Worm (Caenorhabditis elegans) whole organism, L2 larva: ENCODE results near the gene H04M03.3.

Source experiments
- C34F6.9 ChIP-seq: fragments of 150-350 bp; optimal IDR thresholded peaks from 2 replicates; lab custom pipeline; 2014; ENCODE audit warnings: missing biosample characterization, missing genetic modification characterization
- F13H6.1 ChIP-seq: sonication (generic microtip); optimal IDR thresholded peaks from 2 replicates; lab custom pipeline; 2016; ENCODE audit warnings: missing genetic modification characterization, missing compliant biosample characterization
- R02D3.7 ChIP-seq: fragments of 150-350 bp; optimal IDR thresholded peaks from 2 replicates; lab custom pipeline; 2014; ENCODE audit warnings: missing biosample characterization, missing genetic modification characterization
- Y55F3AM.14 ChIP-seq: fragments of 200-800 bp; sonication (Bioruptor generic); optimal IDR thresholded peaks from 2 replicates; lab custom pipeline; 2018; ENCODE audit warnings: mild to moderate bottlenecking, missing genetic modification characterization, missing compliant biosample characterization
- ZK546.5 ChIP-seq: sonication (generic microtip); optimal IDR thresholded peaks from 2 replicates; lab custom pipeline; 2017; ENCODE audit warnings: missing biosample characterization, missing genetic modification characterization
- alr-1 ChIP-seq: fragments of 150-350 bp; optimal IDR thresholded peaks from 2 replicates; lab custom pipeline; 2014; ENCODE audit warnings: missing biosample characterization, missing genetic modification characterization
- aly-2 ChIP-seq: fragments of 150-350 bp; optimal IDR thresholded peaks from 2 replicates; lab custom pipeline; 2014; ENCODE audit warnings: missing biosample characterization, missing genetic modification characterization
- ama-1 ChIP-seq: fragments of 150-350 bp; optimal IDR thresholded peaks from 2 replicates; lab custom pipeline; 2018; ENCODE audit warnings: inconsistent platforms
- blmp-1 ChIP-seq: sonication (generic microtip); optimal IDR thresholded peaks from 2 replicates; lab custom pipeline; 2017; ENCODE audit warnings: missing genetic modification characterization, mild to moderate bottlenecking, missing compliant biosample characterization, antibody characterized with exemption, moderate library complexity; ENCODE audit not compliant: insufficient read depth
- ceh-16 ChIP-seq: fragments of 150-350 bp; optimal IDR thresholded peaks from 2 replicates; lab custom pipeline; 2014; ENCODE audit warnings: missing biosample characterization, missing genetic modification characterization
- ceh-82 ChIP-seq: fragments of 150-350 bp; optimal IDR thresholded peaks from 2 replicates; lab custom pipeline; 2014; ENCODE audit warnings: missing biosample characterization, missing genetic modification characterization
- crh-2 ChIP-seq: sonication (generic microtip); optimal IDR thresholded peaks from 2 replicates; lab custom pipeline; 2017; ENCODE audit warnings: missing biosample characterization, missing genetic modification characterization
- dmd-4 ChIP-seq: sonication (generic microtip); optimal IDR thresholded peaks from 2 replicates; lab custom pipeline; 2017; ENCODE audit warnings: missing biosample characterization, missing genetic modification characterization
- egl-27 ChIP-seq: sonication (generic microtip); optimal IDR thresholded peaks from 3 replicates; lab custom pipeline; 2017; ENCODE audit warnings: missing biosample characterization, missing genetic modification reagents, missing genetic modification characterization
- elt-1 ChIP-seq: fragments of 150-350 bp; optimal IDR thresholded peaks from 2 replicates; lab custom pipeline; 2014; ENCODE audit warnings: missing biosample characterization, missing genetic modification characterization
- elt-3 ChIP-seq: sonication (generic microtip); optimal IDR thresholded peaks from 2 replicates; lab custom pipeline; 2017; ENCODE audit warnings: missing biosample characterization, missing genetic modification characterization
- fos-1 ChIP-seq: fragments of 150-350 bp; optimal IDR thresholded peaks from 2 replicates; lab custom pipeline; 2014; ENCODE audit warnings: missing biosample characterization, missing genetic modification characterization
- gmeb-1 ChIP-seq: fragments of 150-350 bp; optimal IDR thresholded peaks from 2 replicates; lab custom pipeline; 2014; ENCODE audit warnings: missing biosample characterization, missing genetic modification characterization
- lin-11 ChIP-seq: fragments of 150-350 bp; sonication (generic microtip); optimal IDR thresholded peaks from 2 replicates; lab custom pipeline; 2014; ENCODE audit warnings: missing biosample characterization, missing genetic modification characterization, inconsistent platforms, mixed read lengths
- lin-13 ChIP-seq: fragments of 150-350 bp; optimal IDR thresholded peaks from 2 replicates; lab custom pipeline; 2014; ENCODE audit warnings: missing biosample characterization, missing genetic modification reagents, missing genetic modification characterization
- lin-39 ChIP-seq: fragments of 150-350 bp; optimal IDR thresholded peaks from 2 replicates; lab custom pipeline; 2014; ENCODE audit warnings: missing biosample characterization, missing genetic modification reagents, missing genetic modification characterization
- lsy-2 ChIP-seq, 2 experiments: fragments of 150-350 bp in 1 of 2; sonication (generic microtip) in 1 of 2; optimal IDR thresholded peaks; 2 replicates each; lab custom pipeline; 2014 to 2017; ENCODE audit warnings: missing biosample characterization in 2 of 2, missing genetic modification characterization in 2 of 2
- mab-5 ChIP-seq: fragments of 150-350 bp; optimal IDR thresholded peaks from 2 replicates; lab custom pipeline; 2014; ENCODE audit warnings: missing biosample characterization, missing genetic modification characterization
- mbf-1 ChIP-seq: sonication (generic microtip); optimal IDR thresholded peaks from 2 replicates; lab custom pipeline; 2017; ENCODE audit warnings: missing biosample characterization, missing genetic modification characterization
- mdl-1 ChIP-seq, 2 experiments: fragments of 150-350 bp in 1 of 2; sonication (generic microtip) in 1 of 2; optimal IDR thresholded peaks; 2 replicates each; lab custom pipeline; 2017; ENCODE audit warnings: missing biosample characterization in 2 of 2, missing genetic modification characterization in 2 of 2
- nhr-10 ChIP-seq: sonication (generic microtip); optimal IDR thresholded peaks from 2 replicates; lab custom pipeline; 2017; ENCODE audit warnings: missing biosample characterization, missing genetic modification characterization
- nhr-11 ChIP-seq: fragments of 150-350 bp; optimal IDR thresholded peaks from 2 replicates; lab custom pipeline; 2014; ENCODE audit warnings: missing biosample characterization, missing genetic modification characterization
- nhr-12 ChIP-seq: fragments of 150-350 bp; optimal IDR thresholded peaks from 2 replicates; lab custom pipeline; 2014; ENCODE audit warnings: missing biosample characterization, missing genetic modification characterization
- nhr-129 ChIP-seq: fragments of 150-350 bp; optimal IDR thresholded peaks from 2 replicates; lab custom pipeline; 2014; ENCODE audit warnings: missing biosample characterization, missing genetic modification characterization
- nhr-21 ChIP-seq: fragments of 150-350 bp; optimal IDR thresholded peaks from 2 replicates; lab custom pipeline; 2014; ENCODE audit warnings: missing biosample characterization, missing genetic modification characterization
- nhr-23 ChIP-seq: fragments of 150-350 bp; optimal IDR thresholded peaks from 2 replicates; lab custom pipeline; 2014; ENCODE audit warnings: missing biosample characterization, missing genetic modification reagents, missing genetic modification characterization
- nhr-237 ChIP-seq: fragments of 150-350 bp; optimal IDR thresholded peaks from 2 replicates; lab custom pipeline; 2014; ENCODE audit warnings: missing biosample characterization, missing genetic modification characterization
- nhr-25 ChIP-seq: fragments of 150-350 bp; sonication (generic microtip); optimal IDR thresholded peaks from 3 replicates; lab custom pipeline; 2014; ENCODE audit warnings: missing biosample characterization, missing genetic modification characterization
- nhr-6 ChIP-seq: fragments of 150-350 bp; optimal IDR thresholded peaks from 2 replicates; lab custom pipeline; 2014; ENCODE audit warnings: missing biosample characterization, missing genetic modification characterization
- nhr-77 ChIP-seq: fragments of 150-350 bp; optimal IDR thresholded peaks from 2 replicates; lab custom pipeline; 2014; ENCODE audit warnings: missing biosample characterization, missing genetic modification characterization
- peb-1 ChIP-seq: fragments of 150-350 bp; optimal IDR thresholded peaks from 2 replicates; lab custom pipeline; 2014; ENCODE audit warnings: missing biosample characterization, missing genetic modification characterization
- sem-4 ChIP-seq: fragments of 150-350 bp; optimal IDR thresholded peaks from 2 replicates; lab custom pipeline; 2014; ENCODE audit warnings: missing biosample characterization, missing genetic modification reagents, missing genetic modification characterization
- skn-1 ChIP-seq: sonication (generic microtip); optimal IDR thresholded peaks from 2 replicates; lab custom pipeline; 2017; ENCODE audit warnings: missing biosample characterization, missing genetic modification characterization
- sma-3 ChIP-seq: sonication (generic microtip); optimal IDR thresholded peaks from 2 replicates; lab custom pipeline; 2016; ENCODE audit warnings: missing genetic modification reagents, missing genetic modification characterization, missing compliant biosample characterization
- sma-9 ChIP-seq, 2 experiments: fragments of 150-350 bp in 1 of 2; sonication (generic microtip) in 1 of 2; optimal IDR thresholded peaks; 2 replicates each; lab custom pipeline; 2014 to 2016; ENCODE audit warnings: missing genetic modification characterization in 2 of 2, mild to moderate bottlenecking in 1 of 2, missing biosample characterization in 1 of 2, missing compliant biosample characterization in 1 of 2, missing genetic modification reagents in 1 of 2, moderate library complexity in 1 of 2
- snpc-4 ChIP-seq: fragments of 150-350 bp; optimal IDR thresholded peaks from 2 replicates; lab custom pipeline; 2014; ENCODE audit warnings: missing biosample characterization, missing genetic modification characterization
- unc-39 ChIP-seq: fragments of 150-350 bp; optimal IDR thresholded peaks from 2 replicates; lab custom pipeline; 2014; ENCODE audit warnings: missing biosample characterization, missing genetic modification characterization
- unc-55 ChIP-seq: fragments of 150-350 bp; sonication (generic microtip); optimal IDR thresholded peaks from 3 replicates; lab custom pipeline; 2014; ENCODE audit warnings: missing biosample characterization, missing genetic modification reagents, missing genetic modification characterization
- unc-62 ChIP-seq: fragments of 150-350 bp; optimal IDR thresholded peaks from 2 replicates; lab custom pipeline; 2014; ENCODE audit warnings: missing biosample characterization, missing genetic modification reagents, missing genetic modification characterization
- zag-1 ChIP-seq: fragments of 150-350 bp; optimal IDR thresholded peaks from 2 replicates; lab custom pipeline; 2014; ENCODE audit warnings: missing biosample characterization, missing genetic modification characterization
- ztf-1 ChIP-seq: fragments of 200-800 bp; sonication (Bioruptor generic); conservative IDR thresholded peaks from 2 replicates; pipeline ENCODE4 v1.3.6; 2022; ENCODE audit warnings: missing genetic modification characterization, missing compliant biosample characterization
- ztf-11 ChIP-seq: sonication (generic microtip); optimal IDR thresholded peaks from 2 replicates; lab custom pipeline; 2017; ENCODE audit warnings: missing biosample characterization, missing genetic modification characterization
- ztf-4 ChIP-seq: fragments of 150-350 bp; optimal IDR thresholded peaks from 2 replicates; lab custom pipeline; 2014; ENCODE audit warnings: missing biosample characterization, missing genetic modification characterization

The H04M03.3 gene

DNA sequence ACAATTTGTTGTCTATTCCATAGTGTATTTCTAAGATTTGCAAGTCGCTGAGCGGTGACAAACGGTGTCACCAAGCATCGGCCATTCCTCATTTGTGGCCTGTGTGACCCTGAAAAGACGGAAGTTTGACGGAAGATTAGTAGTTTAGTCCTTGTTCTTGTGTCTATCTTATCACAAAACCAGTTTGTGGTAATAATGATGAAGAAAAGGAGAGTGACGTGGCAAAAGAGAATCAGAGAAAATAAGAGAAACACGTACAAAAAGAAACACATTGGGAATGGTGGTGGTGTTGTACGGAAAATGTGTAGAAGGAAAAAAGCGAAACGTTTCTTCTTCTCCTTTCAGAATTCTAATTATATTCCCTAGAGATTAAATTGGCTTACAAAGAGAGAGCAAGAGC is 47.8 kb downstream of the H04M03.3 start, which contains the start of gene mcu-1:
mcu-1 (minus strand) TSS at position 109 of the 400 bp plus-strand sequence.
- TF ChIP-seq aly-2 (tag; lab: Kevin White, UChicago) = no peak
- no peak for TF ChIP-seq ceh-82 (tag; lab: Kevin White, UChicago)
- TF ChIP-seq gmeb-1 (tag; lab: Kevin White, UChicago) = peak; percentile 23
- TF ChIP-seq mbf-1 (tag; lab: Kevin White, UChicago) = no peak
- TF ChIP-seq elt-1 (tag; lab: Kevin White, UChicago) = no peak
- peak; percentile 99 for TF ChIP-seq crh-2 (tag; lab: Kevin White, UChicago)
- TF ChIP-seq nhr-77 (tag; lab: Kevin White, UChicago) = no peak
- TF ChIP-seq unc-39 (tag; lab: Kevin White, UChicago) = no peak
- peak; percentile 35 for TF ChIP-seq nhr-129 (tag; lab: Kevin White, UChicago)
- peak; percentile 44 for TF ChIP-seq egl-27 (tag; lab: Kevin White, UChicago)
- no peak for TF ChIP-seq unc-62
- no peak for TF ChIP-seq ztf-11
- TF ChIP-seq dmd-4 = no peak
- TF ChIP-seq lin-39 = no peak
- no peak for TF ChIP-seq unc-55 (GFP tag; lab: Kevin White, UChicago)
- TF ChIP-seq C34F6.9 = peak; percentile 19
- TF ChIP-seq sem-4 (tag; lab: Kevin White, UChicago) = no peak
- no peak for TF ChIP-seq ztf-4 (tag; lab: Kevin White, UChicago)
- TF ChIP-seq sma-3 (GFP tag; lab: Kevin White, UChicago) = peak; percentile 65
- peak; percentile 84 for TF ChIP-seq fos-1 (tag; lab: Kevin White, UChicago)
- TF ChIP-seq nhr-12 = no peak
- peak in 1 of 2 experiments; percentile 19 for TF ChIP-seq lsy-2 (tag; optimal IDR thresholded peaks at IDR 0.05; lab: Kevin White, UChicago)
- TF ChIP-seq peb-1 (tag; lab: Kevin White, UChicago) = no peak
- TF ChIP-seq nhr-10 (tag; lab: Kevin White, UChicago) = no peak
- TF ChIP-seq blmp-1 = peak; percentile 84
- TF ChIP-seq nhr-21 (tag; lab: Kevin White, UChicago) = peak; percentile 74
- peak; percentile 80 for TF ChIP-seq nhr-25 (tag; lab: Kevin White, UChicago)
- TF ChIP-seq nhr-237 (tag; lab: Kevin White, UChicago) = no peak
- no peak for TF ChIP-seq nhr-6
- TF ChIP-seq lin-13 (GFP tag; lab: Kevin White, UChicago) = no peak
- TF ChIP-seq elt-3 = no peak
- TF ChIP-seq ztf-1 (GFP tag; lab: Robert Waterston, UW) = no peak
- TF ChIP-seq nhr-11 (tag; lab: Kevin White, UChicago) = no peak
- TF ChIP-seq nhr-23 (tag; lab: Kevin White, UChicago) = no peak
- peak; percentile 91 for TF ChIP-seq sma-9 (GFP tag; optimal IDR thresholded peaks at IDR 0.05; lab: Kevin White, UChicago)
- TF ChIP-seq sma-9 (tag; optimal IDR thresholded peaks at IDR 0.05; lab: Kevin White, UChicago) = no peak
- no peak for TF ChIP-seq lin-11 (tag; lab: Kevin White, UChicago)
- no peak for TF ChIP-seq ceh-16 (tag; lab: Kevin White, UChicago)
- TF ChIP-seq ZK546.5 (tag; lab: Kevin White, UChicago) = no peak
- TF ChIP-seq Y55F3AM.14 (GFP tag; lab: Kevin White, UChicago) = no peak
- no peak for TF ChIP-seq alr-1 (tag; lab: Kevin White, UChicago)
- TF ChIP-seq F13H6.1 (tag; lab: Kevin White, UChicago) = no peak
- TF ChIP-seq R02D3.7 (tag; lab: Kevin White, UChicago) = no peak
- TF ChIP-seq ama-1 (lab: Kevin White, UChicago) = no peak
- no peak for TF ChIP-seq mdl-1 (tag; optimal IDR thresholded peaks at IDR 0.05; lab: Kevin White, UChicago)
- TF ChIP-seq snpc-4 (tag; lab: Kevin White, UChicago) = no peak
- no peak for TF ChIP-seq zag-1 (tag; lab: Kevin White, UChicago)
- TF ChIP-seq mab-5 (tag; lab: Kevin White, UChicago) = no peak
- TF ChIP-seq skn-1 (tag; lab: Kevin White, UChicago) = no peak
